Worm (Caenorhabditis elegans) whole organism, L2 larva: ENCODE measurements around the gene txt-14.

Source experiments
- fos-1 ChIP-seq: fragments of 150-350 bp; optimal IDR thresholded peaks from 2 replicates; lab custom pipeline; 2014; ENCODE audit warnings: missing biosample characterization, missing genetic modification characterization
- lin-13 ChIP-seq: fragments of 150-350 bp; optimal IDR thresholded peaks from 2 replicates; lab custom pipeline; 2014; ENCODE audit warnings: missing biosample characterization, missing genetic modification reagents, missing genetic modification characterization
- lsy-2 ChIP-seq, 2 experiments: fragments of 150-350 bp in 1 of 2; sonication (generic microtip) in 1 of 2; optimal IDR thresholded peaks; 2 replicates each; lab custom pipeline; 2014 to 2017; ENCODE audit warnings: missing biosample characterization in 2 of 2, missing genetic modification characterization in 2 of 2
- nhr-77 ChIP-seq: fragments of 150-350 bp; optimal IDR thresholded peaks from 2 replicates; lab custom pipeline; 2014; ENCODE audit warnings: missing biosample characterization, missing genetic modification characterization
- sma-3 ChIP-seq: sonication (generic microtip); optimal IDR thresholded peaks from 2 replicates; lab custom pipeline; 2016; ENCODE audit warnings: missing genetic modification reagents, missing genetic modification characterization, missing compliant biosample characterization
- snpc-4 ChIP-seq: fragments of 150-350 bp; optimal IDR thresholded peaks from 2 replicates; lab custom pipeline; 2014; ENCODE audit warnings: missing biosample characterization, missing genetic modification characterization
- unc-62 ChIP-seq: fragments of 150-350 bp; optimal IDR thresholded peaks from 2 replicates; lab custom pipeline; 2014; ENCODE audit warnings: missing biosample characterization, missing genetic modification reagents, missing genetic modification characterization
- zag-1 ChIP-seq: fragments of 150-350 bp; optimal IDR thresholded peaks from 2 replicates; lab custom pipeline; 2014; ENCODE audit warnings: missing biosample characterization, missing genetic modification characterization
- ztf-11 ChIP-seq: sonication (generic microtip); optimal IDR thresholded peaks from 2 replicates; lab custom pipeline; 2017; ENCODE audit warnings: missing biosample characterization, missing genetic modification characterization

- TF ChIP-seq fos-1 (tag; lab: Kevin White, UChicago) (no peak), zag-1 (tag; lab: Kevin White, UChicago) (no peak), unc-62 (GFP tag; lab: Kevin White, UChicago) (no peak), sma-3 (GFP tag; lab: Kevin White, UChicago) (no peak), ztf-11 (no peak), nhr-77 (no peak), lin-13 (GFP tag; lab: Kevin White, UChicago) (no peak), lsy-2 (tag; optimal IDR thresholded peaks at IDR 0.05; lab: Kevin White, UChicago) (no peak), snpc-4 (no peak)
Measured at ce11 chrV:18564786-18565185, 17.7 kb upstream of the txt-14 start, which contains the start of gene srg-34.
